Worm (Caenorhabditis elegans) whole organism, L4 larva: ENCODE data around the gene snt-2.

ENCODE experiments used
- F26F4.8 ChIP-seq: fragments of 200-800 bp; sonication (Bioruptor generic); conservative IDR thresholded peaks from 2 replicates; pipeline ENCODE4 v1.3.6; 2022; ENCODE audit warnings: missing genetic modification characterization, missing compliant biosample characterization
- ama-1 ChIP-seq: fragments of 150-350 bp; optimal IDR thresholded peaks from 2 replicates; lab custom pipeline; 2014; ENCODE audit warnings: inconsistent platforms, mixed read lengths
- hif-1 ChIP-seq, 2 experiments: sonication (generic microtip); optimal IDR thresholded peaks; 2 replicates each; lab custom pipeline; 2016 to 2017; ENCODE audit warnings: missing compliant biosample characterization in 2 of 2, missing genetic modification characterization in 2 of 2, missing genetic modification reagents in 2 of 2, missing genotype in 2 of 2, mild to moderate bottlenecking in 1 of 2
- hlh-30 ChIP-seq: sonication (generic microtip); optimal IDR thresholded peaks from 2 replicates; lab custom pipeline; 2017; ENCODE audit warnings: antibody characterized with exemption, mild to moderate bottlenecking, missing genetic modification characterization, missing compliant biosample characterization; ENCODE audit not compliant: insufficient read depth
- nhr-237 ChIP-seq: sonication (generic microtip); optimal IDR thresholded peaks from 2 replicates; lab custom pipeline; 2017; ENCODE audit warnings: missing biosample characterization, missing genetic modification characterization
- unc-39 ChIP-seq: sonication (generic microtip); optimal IDR thresholded peaks from 2 replicates; lab custom pipeline; 2017; ENCODE audit warnings: missing biosample characterization, missing genetic modification characterization
- unc-62 ChIP-seq, 3 experiments: fragments of 150-350 bp in 1 of 3; sonication (generic microtip); optimal IDR thresholded peaks in 2 of 3; peaks in 1 of 3; 1 replicate in 1 of 3; 2 replicates in 2 of 3; lab custom pipeline; 2014 to 2017; ENCODE audit warnings: missing biosample characterization in 3 of 3, missing genetic modification characterization in 3 of 3, missing genetic modification reagents in 3 of 3, missing genotype in 1 of 3

DNA sequence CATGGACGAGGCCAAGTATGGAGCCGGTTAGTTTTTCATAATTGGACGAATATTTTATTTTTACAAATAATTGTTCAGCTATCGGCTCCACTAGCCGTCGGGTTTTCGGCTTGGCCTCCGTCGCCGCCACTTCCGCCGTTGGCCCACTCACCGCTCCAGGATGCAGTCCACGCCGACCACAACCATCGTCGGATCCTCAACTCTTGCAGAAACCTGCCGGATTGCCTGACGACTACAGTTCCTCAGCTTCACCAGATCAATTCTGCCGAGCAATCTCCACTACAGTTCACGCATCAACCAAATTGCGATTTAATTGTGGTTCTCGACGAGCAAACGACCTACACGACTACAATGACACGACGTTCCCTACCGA is 40.9 kb upstream of the snt-2 start:
- TF ChIP-seq hif-1 (tag; optimal IDR thresholded peaks at IDR 0.05; lab: Kevin White, UChicago) (no peak), nhr-237 (tag; lab: Kevin White, UChicago) (no peak), hlh-30 (tag; lab: Kevin White, UChicago) (no peak), F26F4.8 (GFP tag; lab: Robert Waterston, UW) (no peak), ama-1 (no peak), unc-62 (GFP tag; optimal IDR thresholded peaks at IDR 0.05 in 1 of 2; lab: Kevin White, UChicago) (no peak), unc-62 (tag; optimal IDR thresholded peaks at IDR 0.05; lab: Kevin White, UChicago) (no peak), unc-39 (tag; lab: Kevin White, UChicago) (no peak)
